Worm (Caenorhabditis elegans) whole organism, mixed stage, embryonic: ENCODE results near the gene ZK418.2.

Source experiments
- M03D4.4 ChIP-seq: sonication (generic microtip); optimal IDR thresholded peaks from 2 replicates; lab custom pipeline; 2017; ENCODE audit warnings: mild to moderate bottlenecking, missing genetic modification characterization, missing compliant biosample characterization
- bed-3 ChIP-seq: fragments of 200-800 bp; sonication (Bioruptor generic); optimal IDR thresholded peaks from 3 replicates; lab custom pipeline; 2018; ENCODE audit warnings: mild to moderate bottlenecking, missing genetic modification characterization, moderate library complexity, missing compliant biosample characterization
- blmp-1 ChIP-seq: fragments of 150-350 bp; optimal IDR thresholded peaks from 2 replicates; lab custom pipeline; 2014; ENCODE audit warnings: missing biosample characterization, missing genetic modification characterization
- ceh-39 ChIP-seq: fragments of 150-350 bp; optimal IDR thresholded peaks from 2 replicates; lab custom pipeline; 2014; ENCODE audit warnings: missing biosample characterization, missing genetic modification characterization
- ceh-43 ChIP-seq: fragments of 200-800 bp; sonication (Bioruptor generic); optimal IDR thresholded peaks from 2 replicates; lab custom pipeline; 2018; ENCODE audit warnings: mild to moderate bottlenecking, missing genetic modification characterization, moderate library complexity, missing compliant biosample characterization
- ceh-83 ChIP-seq: fragments of 200-800 bp; sonication (Bioruptor generic); optimal IDR thresholded peaks from 2 replicates; lab custom pipeline; 2018; ENCODE audit warnings: mild to moderate bottlenecking, missing genetic modification characterization, missing compliant biosample characterization
- ces-1 ChIP-seq: fragments of 150-350 bp; optimal IDR thresholded peaks from 2 replicates; lab custom pipeline; 2014; ENCODE audit warnings: missing biosample characterization, missing genetic modification reagents, missing genetic modification characterization
- cnd-1 ChIP-seq: fragments of 200-800 bp; sonication (Bioruptor generic); optimal IDR thresholded peaks from 2 replicates; lab custom pipeline; 2018; ENCODE audit warnings: mild to moderate bottlenecking, missing genetic modification characterization, missing compliant biosample characterization
- drap-1 ChIP-seq: fragments of 200-800 bp; sonication (Bioruptor generic); optimal IDR thresholded peaks from 3 replicates; lab custom pipeline; 2018; ENCODE audit warnings: mild to moderate bottlenecking, missing genetic modification characterization, missing compliant biosample characterization
- elt-1 ChIP-seq: sonication (generic microtip); optimal IDR thresholded peaks from 2 replicates; lab custom pipeline; 2017; ENCODE audit warnings: missing genetic modification characterization, mild to moderate bottlenecking, missing compliant biosample characterization, antibody characterized with exemption, moderate library complexity, borderline replicate concordance; ENCODE audit not compliant: insufficient read depth
- elt-3 ChIP-seq: fragments of 150-350 bp; optimal IDR thresholded peaks from 2 replicates; lab custom pipeline; 2014; ENCODE audit warnings: missing biosample characterization, missing genetic modification characterization
- flh-1 ChIP-seq: fragments of 200-800 bp; sonication (Bioruptor generic); optimal IDR thresholded peaks from 2 replicates; lab custom pipeline; 2018; ENCODE audit warnings: mild to moderate bottlenecking, missing genetic modification characterization, moderate library complexity, missing compliant biosample characterization
- ham-2 ChIP-seq: fragments of 200-800 bp; sonication (Bioruptor generic); optimal IDR thresholded peaks from 2 replicates; lab custom pipeline; 2018; ENCODE audit warnings: mild to moderate bottlenecking, missing genetic modification characterization, missing compliant biosample characterization
- hlh-1 ChIP-seq: fragments of 150-350 bp; optimal IDR thresholded peaks from 2 replicates; lab custom pipeline; 2014; ENCODE audit warnings: missing biosample characterization, missing genetic modification reagents, missing genetic modification characterization
- lin-13 ChIP-seq: fragments of 150-350 bp; optimal IDR thresholded peaks from 2 replicates; lab custom pipeline; 2014; ENCODE audit warnings: missing biosample characterization, missing genetic modification characterization
- lin-32 ChIP-seq: fragments of 200-800 bp; sonication (Bioruptor generic); optimal IDR thresholded peaks from 2 replicates; lab custom pipeline; 2018; ENCODE audit warnings: mild to moderate bottlenecking, missing genetic modification characterization, missing compliant biosample characterization
- lsy-2 ChIP-seq: fragments of 150-350 bp; optimal IDR thresholded peaks from 2 replicates; lab custom pipeline; 2014; ENCODE audit warnings: missing biosample characterization, missing genetic modification characterization
- mab-5 ChIP-seq: fragments of 150-350 bp; optimal IDR thresholded peaks from 2 replicates; lab custom pipeline; 2014; ENCODE audit warnings: missing biosample characterization, missing genetic modification characterization
- mep-1 ChIP-seq: fragments of 150-350 bp; optimal IDR thresholded peaks from 2 replicates; lab custom pipeline; 2017; ENCODE audit warnings: missing biosample characterization, missing genetic modification reagents, missing genetic modification characterization, inconsistent platforms
- mls-2 ChIP-seq: sonication (generic microtip); optimal IDR thresholded peaks from 2 replicates; lab custom pipeline; 2016; ENCODE audit warnings: mild to moderate bottlenecking, missing genetic modification characterization, moderate library complexity, missing compliant biosample characterization
- nhr-12 ChIP-seq: fragments of 150-350 bp; optimal IDR thresholded peaks from 2 replicates; lab custom pipeline; 2014; ENCODE audit warnings: missing biosample characterization, missing genetic modification characterization
- nhr-2 ChIP-seq: fragments of 150-350 bp; optimal IDR thresholded peaks from 2 replicates; lab custom pipeline; 2014; ENCODE audit warnings: missing biosample characterization, missing genetic modification characterization
- nhr-28 ChIP-seq: fragments of 150-350 bp; optimal IDR thresholded peaks from 2 replicates; lab custom pipeline; 2014; ENCODE audit warnings: missing biosample characterization, missing genetic modification characterization
- nhr-76 ChIP-seq: sonication (generic microtip); optimal IDR thresholded peaks from 2 replicates; lab custom pipeline; 2017; ENCODE audit warnings: missing biosample characterization, missing genetic modification characterization
- pha-4 ChIP-seq: fragments of 150-350 bp; optimal IDR thresholded peaks from 2 replicates; lab custom pipeline; 2018; ENCODE audit warnings: missing biosample characterization, missing genetic modification reagents, missing genetic modification characterization
- sem-2 ChIP-seq: fragments of 200-800 bp; sonication (Bioruptor generic); optimal IDR thresholded peaks from 2 replicates; lab custom pipeline; 2018; ENCODE audit warnings: mild to moderate bottlenecking, missing genetic modification characterization, missing compliant biosample characterization
- snpc-4 ChIP-seq: fragments of 150-350 bp; optimal IDR thresholded peaks from 2 replicates; lab custom pipeline; 2014; ENCODE audit warnings: missing biosample characterization, missing genetic modification characterization
- sptf-1 ChIP-seq: sonication (generic microtip); optimal IDR thresholded peaks from 2 replicates; lab custom pipeline; 2017; ENCODE audit warnings: mild to moderate bottlenecking, missing genetic modification characterization, moderate library complexity, missing compliant biosample characterization
- unc-120 ChIP-seq: sonication (generic microtip); optimal IDR thresholded peaks from 2 replicates; lab custom pipeline; 2017; ENCODE audit warnings: missing genetic modification characterization, missing compliant biosample characterization; ENCODE audit not compliant: poor library complexity, severe bottlenecking
- unc-39 ChIP-seq: fragments of 150-350 bp; optimal IDR thresholded peaks from 2 replicates; lab custom pipeline; 2014; ENCODE audit warnings: missing biosample characterization, missing genetic modification characterization
- unc-62 ChIP-seq: fragments of 150-350 bp; optimal IDR thresholded peaks from 2 replicates; lab custom pipeline; 2014; ENCODE audit warnings: missing biosample characterization, missing genetic modification reagents, missing genetic modification characterization
- zip-8 ChIP-seq: fragments of 150-350 bp; optimal IDR thresholded peaks from 2 replicates; lab custom pipeline; 2014; ENCODE audit warnings: missing biosample characterization, missing genetic modification characterization
- ztf-11 ChIP-seq: fragments of 150-350 bp; optimal IDR thresholded peaks from 2 replicates; lab custom pipeline; 2014; ENCODE audit warnings: missing biosample characterization, missing genetic modification characterization

The ZK418.2 gene

ce11 chrIII:7107965-7108364 lies 16.8 kb downstream of the ZK418.2 start, which contains the start of gene odd-1:
Gene odd-1 (plus strand): TSS chrIII:7108313.
- TF ChIP-seq drap-1 (GFP tag; lab: Kevin White, UChicago) = no peak
- TF ChIP-seq sptf-1 = no peak
- TF ChIP-seq lsy-2 (tag; lab: Kevin White, UChicago) = no peak
- no peak for TF ChIP-seq pha-4
- no peak for TF ChIP-seq mls-2 (tag; lab: Kevin White, UChicago)
- no peak for TF ChIP-seq ces-1 (GFP tag; lab: Kevin White, UChicago)
- no peak for TF ChIP-seq nhr-28 (tag; lab: Kevin White, UChicago)
- TF ChIP-seq unc-62 (GFP tag; lab: Kevin White, UChicago) = no peak
- no peak for TF ChIP-seq zip-8 (tag; lab: Kevin White, UChicago)
- no peak for TF ChIP-seq nhr-12
- no peak for TF ChIP-seq mab-5 (tag; lab: Kevin White, UChicago)
- TF ChIP-seq snpc-4 (tag; lab: Kevin White, UChicago) = no peak

ce11 chrIII:7111793-7112192 lies 20.7 kb downstream of the ZK418.2 start, which contains the start of gene B0280.7:
Gene B0280.7 (minus strand): TSS chrIII:7111893.
- TF ChIP-seq zip-8 (tag; lab: Kevin White, UChicago) = no peak
- no peak for TF ChIP-seq hlh-1 (tag; lab: Kevin White, UChicago)
- no peak for TF ChIP-seq bed-3 (GFP tag; lab: Kevin White, UChicago)
- no peak for TF ChIP-seq ceh-39
- TF ChIP-seq lin-32 = no peak
- no peak for TF ChIP-seq blmp-1
- no peak for TF ChIP-seq M03D4.4 (tag; lab: Kevin White, UChicago)
- TF ChIP-seq ceh-43 (GFP tag; lab: Kevin White, UChicago) = no peak
- no peak for TF ChIP-seq unc-62 (GFP tag; lab: Kevin White, UChicago)
- no peak for TF ChIP-seq ham-2 (GFP tag; lab: Kevin White, UChicago)
- no peak for TF ChIP-seq ces-1 (GFP tag; lab: Kevin White, UChicago)
- TF ChIP-seq sem-2 (GFP tag; lab: Kevin White, UChicago) = no peak
- no peak for TF ChIP-seq mab-5 (tag; lab: Kevin White, UChicago)
- no peak for TF ChIP-seq sptf-1
- no peak for TF ChIP-seq nhr-12
- no peak for TF ChIP-seq unc-120
- no peak for TF ChIP-seq nhr-28 (tag; lab: Kevin White, UChicago)
- TF ChIP-seq drap-1 (GFP tag; lab: Kevin White, UChicago) = no peak
- TF ChIP-seq lin-13 = no peak
- no peak for TF ChIP-seq cnd-1

- TF ChIP-seq nhr-2 (no peak), bed-3 (GFP tag; lab: Kevin White, UChicago) (no peak), cnd-1 (no peak), ztf-11 (no peak), mab-5 (tag; lab: Kevin White, UChicago) (no peak), ceh-43 (GFP tag; lab: Kevin White, UChicago) (no peak), elt-1 (tag; lab: Kevin White, UChicago) (no peak), lin-32 (no peak), ceh-39 (no peak), ceh-83 (GFP tag; lab: Kevin White, UChicago) (no peak), nhr-28 (tag; lab: Kevin White, UChicago) (no peak), unc-62 (GFP tag; lab: Kevin White, UChicago) (no peak), blmp-1 (no peak), unc-120 (no peak), nhr-12 (no peak), lsy-2 (tag; lab: Kevin White, UChicago) (no peak)
These were observed 21.1 kb downstream of the ZK418.2 start for ce11 chrIII:7112285-7112684.

ce11 chrIII:7114952-7115488 lies 23.9 kb downstream of the ZK418.2 start, which contains the start of gene nhr-10:
Gene nhr-10 (minus strand): TSS chrIII:7115438.
- TF ChIP-seq blmp-1 (no peak), unc-39 (no peak), ceh-83 (GFP tag; lab: Kevin White, UChicago) (no peak), zip-8 (tag; lab: Kevin White, UChicago) (no peak), pha-4 (no peak), unc-120 (no peak), flh-1 (no peak), sptf-1 (no peak), mep-1 (no peak), ceh-43 (GFP tag; lab: Kevin White, UChicago) (no peak), sem-2 (GFP tag; lab: Kevin White, UChicago) (no peak), elt-3 (no peak), lin-13 (no peak), M03D4.4 (tag; lab: Kevin White, UChicago) (no peak), nhr-76 (tag; lab: Kevin White, UChicago) (no peak), snpc-4 (tag; lab: Kevin White, UChicago) (no peak), ceh-39 (no peak), bed-3 (GFP tag; lab: Kevin White, UChicago) (no peak), hlh-1 (tag; lab: Kevin White, UChicago) (no peak)
- TF ChIP-seq, all 35 proteins: peak for 0
